Worm (Caenorhabditis elegans) whole organism, L1 larva: ENCODE measurements around the gene F21D12.2.

Experiments
- C34B4.2 ChIP-seq: sonication (generic microtip); optimal IDR thresholded peaks from 2 replicates; lab custom pipeline; 2017; ENCODE audit warnings: mild to moderate bottlenecking, missing genetic modification characterization, missing compliant biosample characterization
- elt-2 ChIP-seq: sonication (generic microtip); optimal IDR thresholded peaks from 2 replicates; lab custom pipeline; 2016; ENCODE audit warnings: missing genetic modification characterization, mild to moderate bottlenecking, inconsistent platforms, missing compliant biosample characterization, missing genetic modification reagents
- ets-5 ChIP-seq: fragments of 200-800 bp; sonication (Bioruptor generic); IDR thresholded peaks from 2 replicates; pipeline ENCODE4 v1.3.6; 2022; ENCODE audit warnings: missing genetic modification characterization, missing compliant biosample characterization
- fos-1 ChIP-seq: fragments of 150-350 bp; optimal IDR thresholded peaks from 2 replicates; lab custom pipeline; 2014; ENCODE audit warnings: missing biosample characterization, missing genetic modification characterization
- lin-39 ChIP-seq: fragments of 150-350 bp; optimal IDR thresholded peaks from 2 replicates; lab custom pipeline; 2014; ENCODE audit warnings: missing biosample characterization, missing genetic modification reagents, missing genetic modification characterization
- nhr-11 ChIP-seq: fragments of 150-350 bp; optimal IDR thresholded peaks from 2 replicates; lab custom pipeline; 2014; ENCODE audit warnings: missing biosample characterization, missing genetic modification characterization
- nhr-77 ChIP-seq: fragments of 150-350 bp; optimal IDR thresholded peaks from 2 replicates; lab custom pipeline; 2014; ENCODE audit warnings: missing biosample characterization, missing genetic modification characterization

DNA sequence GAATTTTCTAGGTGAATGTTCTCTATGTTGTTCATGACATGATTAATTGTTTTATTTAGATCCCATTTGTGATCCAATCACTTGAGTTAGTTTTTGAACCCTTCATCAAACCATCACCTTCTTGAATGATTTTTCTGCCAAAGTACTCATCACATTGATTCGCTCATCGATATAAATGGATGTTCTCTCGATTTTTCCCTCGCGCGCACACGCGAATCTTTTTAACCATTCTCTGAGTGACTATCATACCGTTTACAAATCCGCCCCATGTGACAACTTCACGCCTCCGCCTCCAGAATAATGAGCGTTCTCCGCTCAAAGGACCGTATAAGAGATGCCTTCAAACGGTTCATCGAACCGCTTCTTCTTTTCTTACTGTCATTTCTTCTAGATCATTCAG, 25.3 kb downstream of the F21D12.2 start:
- TF ChIP-seq ets-5 (GFP tag; lab: Robert Waterston, UW): no peak
- no peak for TF ChIP-seq fos-1 (tag; lab: Kevin White, UChicago)
- TF ChIP-seq lin-39 (tag; lab: Kevin White, UChicago): no peak
- TF ChIP-seq elt-2 (tag; lab: Kevin White, UChicago): no peak
- TF ChIP-seq nhr-77 (tag; lab: Kevin White, UChicago): no peak
- TF ChIP-seq nhr-11 (tag; lab: Kevin White, UChicago): no peak
- TF ChIP-seq C34B4.2 (tag; lab: Kevin White, UChicago): no peak
